Fruit fly (Drosophila melanogaster): Measurements from ENCODE around the gene g.

dm6 chrX:13699666-13700065 lies 36.4 kb downstream of the g start:
- TF ChIP-seq CTCF (optimal IDR thresholded peaks at IDR 0.05) (no peak), CG8478 (optimal IDR thresholded peaks at IDR 0.05) (no peak)

Measured in S2 (cell line).